Worm (Caenorhabditis elegans) whole organism, mixed stage, embryonic: Measurements from ENCODE around the gene fipp-1.

Experiments
- elt-1 ChIP-seq: sonication (generic microtip); optimal IDR thresholded peaks from 2 replicates; lab custom pipeline; 2017; ENCODE audit warnings: missing genetic modification characterization, mild to moderate bottlenecking, missing compliant biosample characterization, antibody characterized with exemption, moderate library complexity, borderline replicate concordance; ENCODE audit not compliant: insufficient read depth
- elt-3 ChIP-seq: fragments of 150-350 bp; optimal IDR thresholded peaks from 2 replicates; lab custom pipeline; 2014; ENCODE audit warnings: missing biosample characterization, missing genetic modification characterization
- lsy-2 ChIP-seq: fragments of 150-350 bp; optimal IDR thresholded peaks from 2 replicates; lab custom pipeline; 2014; ENCODE audit warnings: missing biosample characterization, missing genetic modification characterization
- nhr-28 ChIP-seq: fragments of 150-350 bp; optimal IDR thresholded peaks from 2 replicates; lab custom pipeline; 2014; ENCODE audit warnings: missing biosample characterization, missing genetic modification characterization
- pha-4 ChIP-seq: fragments of 150-350 bp; optimal IDR thresholded peaks from 2 replicates; lab custom pipeline; 2018; ENCODE audit warnings: missing biosample characterization, missing genetic modification reagents, missing genetic modification characterization
- snpc-4 ChIP-seq: fragments of 150-350 bp; optimal IDR thresholded peaks from 2 replicates; lab custom pipeline; 2014; ENCODE audit warnings: missing biosample characterization, missing genetic modification characterization
- ztf-11 ChIP-seq: fragments of 150-350 bp; optimal IDR thresholded peaks from 2 replicates; lab custom pipeline; 2014; ENCODE audit warnings: missing biosample characterization, missing genetic modification characterization

DNA sequence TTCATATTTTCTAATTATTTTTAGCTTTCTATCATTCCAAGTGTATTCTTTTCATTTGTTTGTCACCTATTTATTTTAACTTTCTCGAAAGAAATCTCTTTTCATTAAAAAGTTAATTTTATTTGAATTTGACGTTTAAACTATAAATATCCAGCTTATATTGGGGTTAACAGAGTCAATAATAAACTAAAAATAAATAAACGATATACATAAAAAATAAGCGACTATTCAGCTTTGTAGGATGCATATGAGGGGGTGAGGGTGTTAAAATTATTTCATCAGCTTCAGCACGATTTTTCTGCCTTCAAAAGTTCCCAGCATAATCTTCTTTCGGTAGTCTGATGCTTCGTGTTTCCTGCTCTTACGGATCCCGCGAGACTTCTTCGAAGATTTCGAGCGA lies 2.0 kb downstream of the fipp-1 start:
- no peak for TF ChIP-seq elt-1 (tag; lab: Kevin White, UChicago)
- no peak for TF ChIP-seq ztf-11 (tag; lab: Kevin White, UChicago)
- no peak for TF ChIP-seq lsy-2 (tag; lab: Kevin White, UChicago)
- TF ChIP-seq elt-3: no peak
- no peak for TF ChIP-seq pha-4 (tag; lab: Kevin White, UChicago)
- no peak for TF ChIP-seq nhr-28
- TF ChIP-seq snpc-4 (tag; lab: Kevin White, UChicago): no peak
